Worm (Caenorhabditis elegans): ENCODE measurements around the gene glp-1.

Gene glp-1

ce11 chrIII:9089325-9089823 lies 2.7 kb upstream of the glp-1 start, which contains the start of the genes mccc-2 and mrpl-44:
TSS of gene mccc-2 (minus strand) at chrIII:9089375.
TSS of gene mrpl-44 (minus strand) at chrIII:9089375.
- TF ChIP-seq hmbx-1 (tag; optimal IDR thresholded peaks at IDR 0.05) (no peak), F13C5.2 (tag; optimal IDR thresholded peaks at IDR 0.05) (peak; percentile 16), hnd-1 (tag; optimal IDR thresholded peaks at IDR 0.05) (no peak)

- TF ChIP-seq sea-1 (GFP tag; conservative IDR thresholded peaks at IDR 0.05) = no peak
- no peak for TF ChIP-seq ama-1 (optimal IDR thresholded peaks at IDR 0.05)
- no peak for TF ChIP-seq pes-1 (GFP tag; IDR thresholded peaks at IDR 0.05)
- no peak for TF ChIP-seq hmbx-1 (tag; optimal IDR thresholded peaks at IDR 0.05)
- no peak for TF ChIP-seq ceh-36 (tag; optimal IDR thresholded peaks at IDR 0.05)
- TF ChIP-seq tbx-11 (GFP tag; IDR thresholded peaks at IDR 0.05) = no peak
- TF ChIP-seq scrt-1 (GFP tag; IDR thresholded peaks at IDR 0.05) = no peak
- no peak for TF ChIP-seq B0310.2 (tag; optimal IDR thresholded peaks at IDR 0.05)
- TF ChIP-seq tra-4 (tag; optimal IDR thresholded peaks at IDR 0.05) = no peak
- no peak for TF ChIP-seq hmg-4 (GFP tag; optimal IDR thresholded peaks at IDR 0.05)
- TF ChIP-seq aly-1 (tag; optimal IDR thresholded peaks at IDR 0.05) = no peak
- TF ChIP-seq ets-7 (tag; optimal IDR thresholded peaks at IDR 0.05) = no peak
Observed at ce11 chrIII:9101212-9101611, 9.2 kb downstream of the glp-1 start, which contains the start of gene ZK507.1. TSS of gene ZK507.1 (minus strand) at chrIII:9101312.

- TF ChIP-seq hnd-1 (tag; optimal IDR thresholded peaks at IDR 0.05) = no peak
- no peak for TF ChIP-seq F13C5.2 (tag; optimal IDR thresholded peaks at IDR 0.05)
- no peak for TF ChIP-seq ceh-13 (GFP tag; optimal IDR thresholded peaks at IDR 0.05)
- TF ChIP-seq ama-1 (optimal IDR thresholded peaks at IDR 0.05) = no peak
- TF ChIP-seq flt-1 (GFP tag; IDR thresholded peaks at IDR 0.05) = no peak
- no peak for TF ChIP-seq sea-1 (GFP tag; conservative IDR thresholded peaks at IDR 0.05)
- no peak for TF ChIP-seq pes-1 (GFP tag; IDR thresholded peaks at IDR 0.05)
- TF ChIP-seq tbx-11 (GFP tag; IDR thresholded peaks at IDR 0.05) = no peak
Observed at ce11 chrIII:9103643-9104042, 11.6 kb downstream of the glp-1 start, which contains the start of gene dos-1. TSS of gene dos-1 (plus strand) at chrIII:9103943.

- TF ChIP-seq tbx-37 (GFP tag; conservative IDR thresholded peaks at IDR 0.05) (peak; percentile 76), ama-1 (optimal IDR thresholded peaks at IDR 0.05) (no peak), ceh-13 (GFP tag; optimal IDR thresholded peaks at IDR 0.05) (peak; percentile 75), sea-1 (GFP tag; conservative IDR thresholded peaks at IDR 0.05) (0 out of 2 replicates have a peak, but pooled peaks have one; percentile 37), flt-1 (GFP tag; IDR thresholded peaks at IDR 0.05) (peak; percentile 79), ceh-36 (tag; optimal IDR thresholded peaks at IDR 0.05) (peak; percentile 74), F13C5.2 (tag; optimal IDR thresholded peaks at IDR 0.05) (peak; percentile 18), B0310.2 (tag; optimal IDR thresholded peaks at IDR 0.05) (peak; percentile 73), aly-1 (tag; optimal IDR thresholded peaks at IDR 0.05) (no peak), pes-1 (GFP tag; IDR thresholded peaks at IDR 0.05) (no peak), hmbx-1 (tag; optimal IDR thresholded peaks at IDR 0.05) (peak; percentile 20), tra-4 (tag; optimal IDR thresholded peaks at IDR 0.05) (peak; percentile 37), hmg-4 (GFP tag; optimal IDR thresholded peaks at IDR 0.05) (peak; percentile 80), hnd-1 (tag; optimal IDR thresholded peaks at IDR 0.05) (peak; percentile 77), ets-7 (tag; optimal IDR thresholded peaks at IDR 0.05) (peak; percentile 27), scrt-1 (GFP tag; IDR thresholded peaks at IDR 0.05) (peak; percentile 87), tbx-11 (GFP tag; IDR thresholded peaks at IDR 0.05) (peak; percentile 77)
Observed at ce11 chrIII:9104060-9104459, 12.0 kb downstream of the glp-1 start.

- TF ChIP-seq F13C5.2 (tag; optimal IDR thresholded peaks at IDR 0.05) = no peak
- TF ChIP-seq hmbx-1 (tag; optimal IDR thresholded peaks at IDR 0.05) = no peak
- no peak for TF ChIP-seq tbx-11 (GFP tag; IDR thresholded peaks at IDR 0.05)
- TF ChIP-seq B0310.2 (tag; optimal IDR thresholded peaks at IDR 0.05) = no peak
- no peak for TF ChIP-seq ets-7 (tag; optimal IDR thresholded peaks at IDR 0.05)
- TF ChIP-seq aly-1 (tag; optimal IDR thresholded peaks at IDR 0.05) = no peak
- no peak for TF ChIP-seq ceh-13 (GFP tag; optimal IDR thresholded peaks at IDR 0.05)
Observed at ce11 chrIII:9105653-9106052, 13.6 kb downstream of the glp-1 start.

ce11 chrIII:9109172-9109571 lies 17.1 kb downstream of the glp-1 start, which contains the start of gene cya-1:
TSS of gene cya-1 (minus strand) at chrIII:9109272.
- no peak for TF ChIP-seq sea-1 (GFP tag; conservative IDR thresholded peaks at IDR 0.05)
- TF ChIP-seq hnd-1 (tag; optimal IDR thresholded peaks at IDR 0.05) = no peak
- no peak for TF ChIP-seq ceh-36 (tag; optimal IDR thresholded peaks at IDR 0.05)
- no peak for TF ChIP-seq aly-1 (tag; optimal IDR thresholded peaks at IDR 0.05)
- TF ChIP-seq tbx-37 (GFP tag; conservative IDR thresholded peaks at IDR 0.05) = no peak
- TF ChIP-seq ceh-13 (GFP tag; optimal IDR thresholded peaks at IDR 0.05) = no peak
- TF ChIP-seq hmg-4 (GFP tag; optimal IDR thresholded peaks at IDR 0.05) = no peak
- TF ChIP-seq B0310.2 (tag; optimal IDR thresholded peaks at IDR 0.05) = no peak
- TF ChIP-seq pes-1 (GFP tag; IDR thresholded peaks at IDR 0.05) = no peak
- TF ChIP-seq ets-7 (tag; optimal IDR thresholded peaks at IDR 0.05) = no peak
- TF ChIP-seq tra-4 (tag; optimal IDR thresholded peaks at IDR 0.05) = no peak
- no peak for TF ChIP-seq ama-1 (optimal IDR thresholded peaks at IDR 0.05)
- TF ChIP-seq scrt-1 (GFP tag; IDR thresholded peaks at IDR 0.05) = no peak
- no peak for TF ChIP-seq F13C5.2 (tag; optimal IDR thresholded peaks at IDR 0.05)
- TF ChIP-seq tbx-11 (GFP tag; IDR thresholded peaks at IDR 0.05) = no peak
- TF ChIP-seq hmbx-1 (tag; optimal IDR thresholded peaks at IDR 0.05) = no peak
- TF ChIP-seq flt-1 (GFP tag; IDR thresholded peaks at IDR 0.05) = no peak

ce11 chrIII:9109726-9110125 lies 17.7 kb downstream of the glp-1 start:
- TF ChIP-seq ceh-36 (tag; optimal IDR thresholded peaks at IDR 0.05) (peak; percentile 16), ceh-13 (GFP tag; optimal IDR thresholded peaks at IDR 0.05) (no peak), tbx-37 (GFP tag; conservative IDR thresholded peaks at IDR 0.05) (no peak)

ce11 chrIII:9110270-9110669 lies 18.2 kb downstream of the glp-1 start:
- TF ChIP-seq pes-1 (GFP tag; IDR thresholded peaks at IDR 0.05) (no peak), flt-1 (GFP tag; IDR thresholded peaks at IDR 0.05) (no peak), tra-4 (tag; optimal IDR thresholded peaks at IDR 0.05) (no peak), scrt-1 (GFP tag; IDR thresholded peaks at IDR 0.05) (no peak), ceh-13 (GFP tag; optimal IDR thresholded peaks at IDR 0.05) (no peak), ceh-36 (tag; optimal IDR thresholded peaks at IDR 0.05) (no peak), tbx-11 (GFP tag; IDR thresholded peaks at IDR 0.05) (no peak), B0310.2 (tag; optimal IDR thresholded peaks at IDR 0.05) (no peak), hmg-4 (GFP tag; optimal IDR thresholded peaks at IDR 0.05) (no peak), sea-1 (GFP tag; conservative IDR thresholded peaks at IDR 0.05) (no peak), hmbx-1 (tag; optimal IDR thresholded peaks at IDR 0.05) (no peak), F13C5.2 (tag; optimal IDR thresholded peaks at IDR 0.05) (no peak), hnd-1 (tag; optimal IDR thresholded peaks at IDR 0.05) (no peak), aly-1 (tag; optimal IDR thresholded peaks at IDR 0.05) (no peak), tbx-37 (GFP tag; conservative IDR thresholded peaks at IDR 0.05) (no peak), ama-1 (optimal IDR thresholded peaks at IDR 0.05) (no peak)
